Fruit fly (Drosophila melanogaster) S2 (cell line): Measurements from ENCODE around the gene CG6071.

Experiments used
- CG8478 ChIP-seq: fragments of >200 bp; optimal IDR thresholded peaks from 2 replicates; lab custom pipeline; 2018
- CTCF ChIP-seq, 2 experiments: fragments of >200 bp; optimal IDR thresholded peaks; 2 replicates each; lab custom pipeline; 2018

DNA sequence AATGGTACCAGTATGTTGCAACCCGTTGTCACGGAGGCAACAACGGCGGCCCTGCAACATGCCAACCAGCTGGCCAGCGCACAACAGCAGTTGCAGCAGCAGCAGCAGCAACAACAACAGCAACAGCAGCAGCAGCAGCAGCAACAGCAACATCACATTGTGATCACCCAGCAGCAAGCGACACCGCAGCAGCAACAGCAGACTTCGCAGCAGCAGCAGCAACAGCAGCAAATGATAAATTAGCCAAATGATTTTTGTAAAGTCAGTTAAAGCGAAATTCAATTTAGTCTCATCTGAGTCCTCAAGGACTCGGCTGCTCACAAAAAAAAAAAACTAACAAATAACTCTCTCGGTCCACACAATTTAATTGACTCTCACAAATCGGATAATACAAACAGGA, 41.6 kb downstream of the CG6071 start:
- no peak for TF ChIP-seq CG8478
- no peak for TF ChIP-seq CTCF (optimal IDR thresholded peaks at IDR 0.05; lab: Kevin White, UChicago)
